Worm (Caenorhabditis elegans): ENCODE results near the gene gcsh-1.
A peak's percentile ranks its signal among the peaks of the same experiment; 100 is the strongest.
"Not testable (repeated sequence)": the region's sequence is repeated elsewhere in the genome, so short reads cannot be mapped to it uniquely, and the experiment has no call there.

gcsh-1 gene

DNA sequence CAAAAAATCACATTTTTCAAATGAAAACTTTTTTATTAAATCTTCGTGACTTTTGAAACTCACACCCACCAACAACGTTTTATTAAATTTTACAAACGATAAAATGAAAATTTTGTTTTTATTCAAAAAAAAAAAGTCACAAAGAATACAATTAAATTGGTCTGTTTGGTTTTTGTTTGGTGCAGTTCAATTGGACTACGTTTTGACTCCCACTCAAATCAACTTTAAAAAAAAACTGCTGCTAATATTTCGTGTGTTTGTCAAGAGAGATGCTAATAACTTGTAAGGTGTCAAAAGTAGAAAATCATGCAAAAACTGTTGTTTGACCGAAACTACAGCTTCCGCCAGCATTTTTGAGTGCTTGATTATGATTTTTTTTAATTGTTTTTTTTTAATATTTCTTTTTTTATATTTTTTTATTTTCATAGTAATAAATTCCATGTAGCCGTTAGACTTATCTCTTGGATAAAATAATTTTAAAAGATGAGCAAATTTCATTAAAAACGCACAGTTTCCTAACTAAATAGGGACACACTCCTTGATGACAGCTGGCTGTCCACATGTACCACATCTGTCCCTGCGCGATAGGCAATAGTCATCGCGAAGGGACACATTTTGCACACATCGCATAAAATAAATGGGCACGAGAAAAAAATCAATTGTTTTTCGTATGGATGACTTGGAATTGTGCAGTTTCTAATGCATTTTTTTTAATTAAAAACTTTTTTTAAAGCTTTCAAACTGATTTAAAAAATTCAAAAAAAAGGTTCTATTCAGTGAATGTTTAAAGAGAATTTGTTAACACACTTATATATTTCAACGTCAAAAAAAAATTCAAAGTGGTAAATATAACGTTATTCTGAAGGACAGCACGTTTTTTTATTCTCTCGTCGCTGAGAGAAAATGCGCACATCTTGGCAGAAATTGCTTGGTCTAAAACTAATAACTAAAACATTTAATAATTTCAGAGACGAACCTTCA, 10.7 kb upstream of the gcsh-1 start (continued):
- TF ChIP-seq hif-1 (tag; optimal IDR thresholded peaks at IDR 0.05): peak; percentile 78 to 91
- TF ChIP-seq R02D3.7 (tag; optimal IDR thresholded peaks at IDR 0.05): no peak
- peak; percentile 100 for TF ChIP-seq dve-1 (tag; optimal IDR thresholded peaks at IDR 0.05; ENCODE audit: insufficient read depth)
- peak; percentile 100 for TF ChIP-seq mep-1 (tag; optimal IDR thresholded peaks at IDR 0.05)
- peak; percentile 100 for TF ChIP-seq nhr-77 (tag; optimal IDR thresholded peaks at IDR 0.05)
- peak; percentile 78; the same call in 1 of the 2 replicates for TF ChIP-seq zip-11 (GFP tag; IDR thresholded peaks at IDR 0.05)
- TF ChIP-seq saeg-2 (GFP tag; IDR thresholded peaks at IDR 0.05): peak; percentile 99
- peak; percentile 76 for TF ChIP-seq dpl-1 (GFP tag; optimal IDR thresholded peaks at IDR 0.05)
- peak; percentile 98 for TF ChIP-seq pha-4 (GFP tag; IDR thresholded peaks at IDR 0.05)
- peak; percentile 95 for TF ChIP-seq pha-4 (tag; optimal IDR thresholded peaks at IDR 0.05)
- peak; percentile 99 for TF ChIP-seq madf-9 (GFP tag; conservative IDR thresholded peaks at IDR 0.05)
- TF ChIP-seq cey-2 (tag; optimal IDR thresholded peaks at IDR 0.05; ENCODE audit: borderline replicate concordance, insufficient read depth): peak; percentile 33
- TF ChIP-seq php-3 (GFP tag; IDR thresholded peaks at IDR 0.05): peak; percentile 99
- TF ChIP-seq nhr-76 (tag; optimal IDR thresholded peaks at IDR 0.05): peak; percentile 80
- peak; percentile 98 for TF ChIP-seq aha-1 (tag)
- peak; percentile 84 for TF ChIP-seq ceh-82 (tag; optimal IDR thresholded peaks at IDR 0.05)
- peak; percentile 88 for TF ChIP-seq gei-8 (GFP tag; optimal IDR thresholded peaks at IDR 0.05)
- TF ChIP-seq madf-5 (GFP tag; IDR thresholded peaks at IDR 0.05): peak; percentile 78 to 98
- TF ChIP-seq nhr-11 (tag; optimal IDR thresholded peaks at IDR 0.05): peak; percentile 99
- peak; percentile 95 for TF ChIP-seq D1046.2 (GFP tag; IDR thresholded peaks at IDR 0.05)
- TF ChIP-seq ctbp-1 (GFP tag; IDR thresholded peaks at IDR 0.05): peak; percentile 99
- peak; percentile 99 for TF ChIP-seq zfp-3 (GFP tag; conservative IDR thresholded peaks at IDR 0.05)
- TF ChIP-seq arid-1 (GFP tag; conservative IDR thresholded peaks at IDR 0.05): peak; percentile 96
- TF ChIP-seq F26F4.8 (GFP tag; conservative IDR thresholded peaks at IDR 0.05): no peak
- TF ChIP-seq lir-3 (tag; optimal IDR thresholded peaks at IDR 0.05): peak; percentile 95
- TF ChIP-seq ceh-28 (tag; optimal IDR thresholded peaks at IDR 0.05): peak; percentile 96

DNA sequence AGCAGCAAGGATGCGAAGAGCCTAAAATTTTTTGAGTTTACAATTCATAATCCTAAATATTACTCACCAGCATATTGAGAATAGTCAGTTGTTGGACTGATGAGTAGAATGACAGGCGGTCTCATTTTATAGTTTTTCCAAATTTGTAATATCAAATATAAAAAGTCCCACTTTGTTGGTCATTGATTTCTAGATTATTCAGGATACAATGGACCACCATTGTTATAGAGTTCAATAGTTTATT, 10.1 kb upstream of the gcsh-1 start, which contains the start of gene nspc-17:
nspc-17 (minus strand) TSS at position 101 of the 244 bp plus-strand sequence.
- not testable (repeated sequence) for TF ChIP-seq lir-3, skn-1, mep-1 (tag; optimal IDR thresholded peaks at IDR 0.05)

DNA sequence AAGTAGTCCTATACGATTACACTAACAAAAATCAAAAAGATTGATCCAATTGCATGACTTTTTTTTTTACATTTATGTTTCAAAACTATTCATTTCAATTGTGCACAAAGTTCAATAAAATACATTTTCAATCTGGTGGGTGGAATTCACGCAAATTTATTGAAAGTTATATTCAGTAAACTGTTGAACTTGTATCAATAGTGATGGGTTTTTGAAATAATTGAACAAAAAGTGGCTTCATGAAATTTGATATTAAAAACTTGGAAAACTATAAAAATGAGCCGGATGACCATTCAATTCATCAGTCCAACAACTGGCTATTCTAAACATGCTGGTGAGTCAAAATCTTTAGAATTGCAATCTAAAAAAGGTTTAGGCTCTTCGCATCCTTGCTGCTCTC, 8.4 kb upstream of the gcsh-1 start, which contains the start of gene nspc-16:
nspc-16 (plus strand) TSS at position 301 of the 400 bp plus-strand sequence.
- no peak for TF ChIP-seq unc-130 (GFP tag; optimal IDR thresholded peaks at IDR 0.05)
- TF ChIP-seq ztf-7 (tag; optimal IDR thresholded peaks at IDR 0.05): no peak
- TF ChIP-seq ceh-32 (tag; optimal IDR thresholded peaks at IDR 0.05; ENCODE audit: poor library complexity): no peak
- TF ChIP-seq set-16 (GFP tag; IDR thresholded peaks at IDR 0.05): no peak
- TF ChIP-seq spr-3 (GFP tag; optimal IDR thresholded peaks at IDR 0.05): no peak
- no peak for TF ChIP-seq snpc-4 (tag; optimal IDR thresholded peaks at IDR 0.05)
- no peak for TF ChIP-seq ces-1 (GFP tag; optimal IDR thresholded peaks at IDR 0.05)
- TF ChIP-seq Y75B8A.6 (GFP tag; IDR thresholded peaks at IDR 0.05): no peak
- TF ChIP-seq F26F4.8 (GFP tag; conservative IDR thresholded peaks at IDR 0.05): no peak
- TF ChIP-seq mep-1 (tag; optimal IDR thresholded peaks at IDR 0.05): no peak
- no peak for TF ChIP-seq madf-5 (GFP tag; IDR thresholded peaks at IDR 0.05)
- no peak for TF ChIP-seq hif-1 (tag; optimal IDR thresholded peaks at IDR 0.05)
- TF ChIP-seq ZK546.5 (tag; optimal IDR thresholded peaks at IDR 0.05): no peak
- TF ChIP-seq tag-97 (GFP tag; IDR thresholded peaks at IDR 0.05): no peak
- TF ChIP-seq zfp-2 (tag; optimal IDR thresholded peaks at IDR 0.05): no peak
- TF ChIP-seq cey-2 (tag; optimal IDR thresholded peaks at IDR 0.05; ENCODE audit: borderline replicate concordance, insufficient read depth): no peak
- TF ChIP-seq lin-1 (GFP tag; IDR thresholded peaks at IDR 0.05): no peak
- no peak for TF ChIP-seq tra-1 (GFP tag; IDR thresholded peaks at IDR 0.05)

Measured in whole organism, L4 larva.